Fruit fly (Drosophila melanogaster) whole organism, embryonic: Measurements from ENCODE around the gene Gr32a.

Experiments used
- CG10366 ChIP-seq: fragments of 200-800 bp; sonication (Bioruptor generic); IDR thresholded peaks from 2 replicates; pipeline ENCODE4 v1.3.6; 2022; ENCODE audit warnings: missing biosample characterization, missing genetic modification characterization
- CG10565 ChIP-seq: fragments of 200-800 bp; sonication (Bioruptor generic); optimal IDR thresholded peaks from 3 replicates; lab custom pipeline; 2016; ENCODE audit warnings: missing biosample characterization, mild to moderate bottlenecking, missing genetic modification characterization
- CG11504 ChIP-seq: fragments of 200-800 bp; sonication (Bioruptor generic); optimal IDR thresholded peaks from 3 replicates; lab custom pipeline; 2019; ENCODE audit warnings: missing biosample characterization, mild to moderate bottlenecking, missing genetic modification characterization, moderate library complexity
- CG12744 ChIP-seq: fragments of 200-800 bp; sonication (Bioruptor generic); optimal IDR thresholded peaks from 2 replicates; lab custom pipeline; 2016; ENCODE audit warnings: missing biosample characterization, missing genetic modification characterization
- CG13894 ChIP-seq: fragments of 200-800 bp; sonication (Bioruptor generic); optimal IDR thresholded peaks from 3 replicates; lab custom pipeline; 2018; ENCODE audit warnings: missing biosample characterization, mild to moderate bottlenecking, missing genetic modification characterization, moderate library complexity
- CG1529 ChIP-seq: fragments of 200-800 bp; sonication (Bioruptor generic); optimal IDR thresholded peaks from 3 replicates; lab custom pipeline; 2018; ENCODE audit warnings: missing biosample characterization, missing genetic modification characterization
- CG15479 ChIP-seq: fragments of 200-800 bp; sonication (Bioruptor generic); optimal IDR thresholded peaks from 3 replicates; lab custom pipeline; 2019; ENCODE audit warnings: missing biosample characterization, mild to moderate bottlenecking, missing genetic modification characterization, moderate library complexity
- CG15514 ChIP-seq: fragments of 200-800 bp; sonication (Bioruptor generic); optimal IDR thresholded peaks from 3 replicates; lab custom pipeline; 2017; ENCODE audit warnings: missing biosample characterization, missing genetic modification characterization, mild to moderate bottlenecking, moderate library complexity, missing genetic modification reagents
- CG17568 ChIP-seq: fragments of 200-800 bp; sonication (Bioruptor generic); optimal IDR thresholded peaks from 2 replicates; lab custom pipeline; 2018; ENCODE audit warnings: missing biosample characterization, mild to moderate bottlenecking, missing genetic modification characterization, moderate library complexity
- CG18476 ChIP-seq: fragments of 200-800 bp; sonication (Bioruptor generic); optimal IDR thresholded peaks from 2 replicates; lab custom pipeline; 2016; ENCODE audit warnings: missing biosample characterization, mild to moderate bottlenecking, missing genetic modification characterization
- CG18599 ChIP-seq: fragments of 200-800 bp; sonication (Bioruptor generic); optimal IDR thresholded peaks from 3 replicates; lab custom pipeline; 2017; ENCODE audit warnings: missing biosample characterization, missing genetic modification characterization, mild to moderate bottlenecking, moderate library complexity, missing genetic modification reagents
- CG2678 ChIP-seq: fragments of 200-800 bp; sonication (Bioruptor generic); optimal IDR thresholded peaks from 3 replicates; lab custom pipeline; 2019; ENCODE audit warnings: missing biosample characterization, mild to moderate bottlenecking, missing genetic modification characterization, moderate library complexity
- CG31224 ChIP-seq: fragments of 200-800 bp; sonication (Bioruptor generic); IDR thresholded peaks from 2 replicates; pipeline ENCODE4 v1.3.6; 2022; ENCODE audit warnings: missing biosample characterization, missing genetic modification characterization
- CG34376 ChIP-seq: fragments of 200-800 bp; sonication (Bioruptor generic); optimal IDR thresholded peaks from 2 replicates; lab custom pipeline; 2018; ENCODE audit warnings: missing biosample characterization, mild to moderate bottlenecking, missing genetic modification characterization
- CG3726 ChIP-seq: fragments of 200-800 bp; sonication (Bioruptor generic); IDR thresholded peaks from 3 replicates; pipeline ENCODE4, ENCODE4 v1.3.6; 2022; ENCODE audit warnings: missing biosample characterization, missing genetic modification characterization
- CG4282 ChIP-seq: fragments of 200-800 bp; sonication (Bioruptor generic); optimal IDR thresholded peaks from 2 replicates; lab custom pipeline; 2016; ENCODE audit warnings: missing biosample characterization, missing genetic modification characterization
- CG4730 ChIP-seq: fragments of 200-800 bp; sonication (Bioruptor generic); IDR thresholded peaks from 2 replicates; pipeline ENCODE4 v1.3.6; 2022; ENCODE audit warnings: missing biosample characterization, missing genetic modification characterization
- CG6791 ChIP-seq: fragments of 200-800 bp; sonication (Bioruptor generic); IDR thresholded peaks from 3 replicates; pipeline ENCODE4 v1.3.6; 2022; ENCODE audit warnings: missing biosample characterization, missing genetic modification characterization; ENCODE audit not compliant: partially characterized antibody
- CG9215 ChIP-seq: fragments of 200-800 bp; sonication (Bioruptor generic); IDR thresholded peaks from 2 replicates; pipeline ENCODE4 v1.3.6; 2022; ENCODE audit warnings: missing biosample characterization, missing genetic modification characterization
- CG9437 ChIP-seq: fragments of 200-800 bp; sonication (Bioruptor generic); optimal IDR thresholded peaks from 2 replicates; lab custom pipeline; 2018; ENCODE audit warnings: missing biosample characterization, mild to moderate bottlenecking, missing genetic modification characterization
- Chrac-16 ChIP-seq: fragments of 200-800 bp; sonication (Bioruptor generic); optimal IDR thresholded peaks from 3 replicates; lab custom pipeline; 2016; ENCODE audit warnings: missing biosample characterization, missing genetic modification characterization
- Doc3 ChIP-seq: fragments of 200-800 bp; sonication (Bioruptor generic); IDR thresholded peaks from 3 replicates; pipeline ENCODE4 v1.3.6; 2022; ENCODE audit warnings: missing biosample characterization, missing genetic modification characterization; ENCODE audit not compliant: partially characterized antibody
- Gug ChIP-seq: fragments of 200-800 bp; sonication (Bioruptor generic); IDR thresholded peaks from 4 replicates; pipeline ENCODE4 v1.3.6; 2022; ENCODE audit warnings: missing biosample characterization, missing genetic modification characterization
- HmgD ChIP-seq: fragments of 200-800 bp; sonication (Bioruptor generic); optimal IDR thresholded peaks from 3 replicates; lab custom pipeline; 2016; ENCODE audit warnings: missing biosample characterization, missing genetic modification characterization
- Hmx ChIP-seq: fragments of 200-800 bp; sonication (Bioruptor generic); optimal IDR thresholded peaks from 2 replicates; lab custom pipeline; 2016; ENCODE audit warnings: missing biosample characterization, missing genetic modification characterization
- Jarid2 ChIP-seq: fragments of 200-800 bp; sonication (Bioruptor generic); optimal IDR thresholded peaks from 3 replicates; lab custom pipeline; 2017; ENCODE audit warnings: mild to moderate bottlenecking, missing biosample characterization, missing genetic modification reagents, missing genetic modification characterization
- NK7.1 ChIP-seq: fragments of 200-800 bp; sonication (Bioruptor generic); optimal IDR thresholded peaks from 3 replicates; lab custom pipeline; 2016; ENCODE audit warnings: missing biosample characterization, missing genetic modification characterization
- Nf-YA ChIP-seq: fragments of 200-800 bp; sonication (Bioruptor generic); IDR thresholded peaks from 2 replicates; pipeline ENCODE4 v1.3.6; 2022; ENCODE audit warnings: missing biosample characterization, missing genetic modification characterization
- Nf-YB ChIP-seq: fragments of 200-800 bp; sonication (Bioruptor generic); optimal IDR thresholded peaks from 3 replicates; lab custom pipeline; 2019; ENCODE audit warnings: missing biosample characterization, mild to moderate bottlenecking, missing genetic modification characterization, moderate library complexity
- Side ChIP-seq: fragments of 200-800 bp; sonication (Bioruptor generic); optimal IDR thresholded peaks from 2 replicates; lab custom pipeline; 2016; ENCODE audit warnings: missing biosample characterization, missing genetic modification characterization
- Trl ChIP-seq, 3 experiments: fragments of >200 bp in 2 of 3; fragments of 200-800 bp in 1 of 3; sonication (Bioruptor generic) in 1 of 3; optimal IDR thresholded peaks; 2 replicates in 1 of 3; 3 replicates in 2 of 3; lab custom pipeline; 2016 to 2017; ENCODE audit warnings: missing biosample characterization in 1 of 3, missing genetic modification characterization in 1 of 3
- Xrp1 ChIP-seq: fragments of 200-800 bp; sonication (Bioruptor generic); IDR thresholded peaks from 2 replicates; pipeline ENCODE4 v1.3.6; 2022; ENCODE audit warnings: missing biosample characterization, missing genetic modification characterization
- ara ChIP-seq: fragments of 200-800 bp; sonication (Bioruptor generic); IDR thresholded peaks from 2 replicates; pipeline ENCODE4 v1.3.6; 2022; ENCODE audit warnings: missing biosample characterization, missing genetic modification characterization
- bsh ChIP-seq, 2 experiments: fragments of 200-800 bp; sonication (Bioruptor generic); optimal IDR thresholded peaks; 2 replicates each; lab custom pipeline; 2017 to 2018; ENCODE audit warnings: mild to moderate bottlenecking in 2 of 2, missing biosample characterization in 2 of 2, missing genetic modification characterization in 2 of 2, moderate library complexity in 1 of 2
- chif ChIP-seq, 2 experiments: fragments of 200-800 bp; sonication (Bioruptor generic); optimal IDR thresholded peaks; 3 replicates each; lab custom pipeline; 2016; ENCODE audit warnings: missing biosample characterization in 2 of 2, missing genetic modification characterization in 2 of 2
- chm ChIP-seq: fragments of 200-800 bp; sonication (Bioruptor generic); IDR thresholded peaks from 2 replicates; pipeline ENCODE4 v1.3.6; 2022; ENCODE audit warnings: missing biosample characterization, missing genetic modification characterization
- dan ChIP-seq: fragments of 200-800 bp; sonication (Bioruptor generic); IDR thresholded peaks from 2 replicates; pipeline ENCODE4 v1.3.6; 2022; ENCODE audit warnings: missing biosample characterization, missing genetic modification characterization
- ftz-f1 ChIP-seq: fragments of 200-800 bp; sonication (Bioruptor generic); optimal IDR thresholded peaks from 2 replicates; lab custom pipeline; 2016; ENCODE audit warnings: missing biosample characterization, missing genetic modification characterization
- gce ChIP-seq: fragments of 200-800 bp; sonication (Bioruptor generic); IDR thresholded peaks from 3 replicates; pipeline ENCODE4 v1.3.6; 2022; ENCODE audit warnings: missing biosample characterization, missing genetic modification characterization
- gcm ChIP-seq: fragments of 200-800 bp; sonication (Bioruptor generic); optimal IDR thresholded peaks from 2 replicates; lab custom pipeline; 2019; ENCODE audit warnings: missing biosample characterization, mild to moderate bottlenecking, missing genetic modification characterization, moderate library complexity
- gro ChIP-seq: fragments of 200-800 bp; sonication (Bioruptor generic); optimal IDR thresholded peaks from 2 replicates; lab custom pipeline; 2016; ENCODE audit warnings: missing biosample characterization, missing genetic modification characterization
- jigr1 ChIP-seq: fragments of 200-800 bp; sonication (Bioruptor generic); IDR thresholded peaks from 3 replicates; pipeline ENCODE4 v1.3.6; 2022; ENCODE audit warnings: missing biosample characterization, missing genetic modification characterization
- lab ChIP-seq: fragments of 200-800 bp; sonication (Bioruptor generic); optimal IDR thresholded peaks from 3 replicates; lab custom pipeline; 2017; ENCODE audit warnings: missing biosample characterization, missing genetic modification characterization, mild to moderate bottlenecking, moderate library complexity, missing genetic modification reagents
- lmd ChIP-seq: fragments of 200-800 bp; sonication (Bioruptor generic); IDR thresholded peaks from 2 replicates; pipeline ENCODE4 v1.3.6; 2022; ENCODE audit warnings: missing biosample characterization, missing genetic modification characterization
- odd ChIP-seq: fragments of 200-800 bp; sonication (Bioruptor generic); optimal IDR thresholded peaks from 2 replicates; lab custom pipeline; 2017; ENCODE audit warnings: missing biosample characterization, mild to moderate bottlenecking, missing genetic modification characterization
- sc ChIP-seq, 3 experiments: fragments of >200 bp in 2 of 3; fragments of 200-800 bp in 1 of 3; sonication (Bioruptor generic) in 1 of 3; optimal IDR thresholded peaks; 2 replicates in 2 of 3; 3 replicates in 1 of 3; lab custom pipeline; 2017; ENCODE audit warnings: mild to moderate bottlenecking in 1 of 3, missing biosample characterization in 1 of 3, missing genetic modification characterization in 1 of 3, missing genetic modification reagents in 1 of 3
- tap ChIP-seq: fragments of 200-800 bp; optimal IDR thresholded peaks from 3 replicates; lab custom pipeline; 2019; ENCODE audit warnings: missing biosample characterization, mild to moderate bottlenecking, missing genetic modification characterization, moderate library complexity
- vfl ChIP-seq: fragments of 200-800 bp; sonication (Bioruptor generic); optimal IDR thresholded peaks from 2 replicates; lab custom pipeline; 2016; ENCODE audit warnings: missing biosample characterization, missing genetic modification characterization
- vnd ChIP-seq: fragments of 200-800 bp; sonication (Bioruptor generic); IDR thresholded peaks from 3 replicates; pipeline ENCODE4 v1.3.6; 2022; ENCODE audit warnings: missing biosample characterization, missing genetic modification characterization; ENCODE audit not compliant: partially characterized antibody

The Gr32a gene

dm6 chr2L:11113011-11113528 is 744 bp upstream of the Gr32a start, which contains the start of gene Idua (continued):
- TF ChIP-seq Nf-YA (GFP tag; lab: Robert Waterston, UW) (no peak), CG18476 (GFP tag; lab: Kevin White, UChicago) (peak; percentile 48), ara (GFP tag; lab: Robert Waterston, UW) (0 out of 2 replicates have a peak, but pooled peaks have one; percentile 3), Trl (optimal IDR thresholded peaks at IDR 0.05; lab: Kevin White, UChicago) (no peak), Trl (GFP tag; optimal IDR thresholded peaks at IDR 0.05; lab: Kevin White, UChicago) (no peak), CG1529 (no peak), CG13894 (tag; lab: Kevin White, UChicago) (peak; percentile 22), Xrp1 (peak; percentile 79), Chrac-16 (GFP tag; lab: Kevin White, UChicago) (peak; percentile 39), CG9437 (GFP tag; lab: Kevin White, UChicago) (peak; percentile 57), Nf-YB (GFP tag; lab: Kevin White, UChicago) (peak; percentile 45), CG6791 (GFP tag; lab: Robert Waterston, UW) (no peak), chm (GFP tag; lab: Robert Waterston, UW) (no peak), CG31224 (GFP tag; lab: Robert Waterston, UW) (0 out of 2 replicates have a peak, but pooled peaks have one; percentile 30), gro (GFP tag; lab: Kevin White, UChicago) (no peak), CG4730 (GFP tag; lab: Robert Waterston, UW) (peak; percentile 24; the same call in 1 of the 2 replicates), ftz-f1 (GFP tag; lab: Kevin White, UChicago) (no peak), CG18599 (peak; percentile 91), Gug (GFP tag; lab: Robert Waterston, UW) (peak; percentile 69), CG12744 (GFP tag; lab: Kevin White, UChicago) (no peak), CG3726 (GFP tag; lab: Robert Waterston, UW) (no peak), jigr1 (GFP tag; lab: Robert Waterston, UW) (0 out of 3 replicates have a peak, but pooled peaks have one; percentile 32), CG10565 (no peak), gcm (GFP tag; lab: Kevin White, UChicago) (no peak), CG17568 (GFP tag; lab: Kevin White, UChicago) (no peak), CG4282 (GFP tag; lab: Kevin White, UChicago) (no peak), CG2678 (tag; lab: Kevin White, UChicago) (no peak), tap (no peak), bsh (GFP tag; optimal IDR thresholded peaks at IDR 0.05; lab: Kevin White, UChicago) (peak; percentile 57 to 64), Jarid2 (no peak), Doc3 (GFP tag; lab: Robert Waterston, UW) (no peak), vfl (GFP tag; lab: Kevin White, UChicago) (peak; percentile 32), Side (GFP tag; lab: Kevin White, UChicago) (no peak), sc (optimal IDR thresholded peaks at IDR 0.05; lab: Kevin White, UChicago) (no peak), sc (GFP tag; optimal IDR thresholded peaks at IDR 0.05; lab: Kevin White, UChicago) (peak; percentile 17), CG34376 (GFP tag; lab: Kevin White, UChicago) (peak; percentile 75), lmd (peak; percentile 49), odd (GFP tag; lab: Kevin White, UChicago) (peak; percentile 80), dan (no peak), CG9215 (GFP tag; lab: Robert Waterston, UW) (peak; percentile 71), gce (no peak), CG15514 (GFP tag; lab: Kevin White, UChicago) (peak; percentile 35), CG11504 (no peak), Hmx (GFP tag; lab: Kevin White, UChicago) (no peak), lab (GFP tag; lab: Kevin White, UChicago) (no peak), CG15479 (GFP tag; lab: Kevin White, UChicago) (no peak), HmgD (GFP tag; lab: Kevin White, UChicago) (no peak), vnd (GFP tag; lab: Robert Waterston, UW) (no peak), CG10366 (GFP tag; lab: Robert Waterston, UW) (peak; percentile 25; the same call in 1 of the 2 replicates), chif (GFP tag; optimal IDR thresholded peaks at IDR 0.05; lab: Kevin White, UChicago) (peak in 1 of 2 experiments; percentile 21), NK7.1 (no peak)
